Fruit fly (Drosophila melanogaster): ENCODE results near the gene Iml1.

Iml1 gene

DNA sequence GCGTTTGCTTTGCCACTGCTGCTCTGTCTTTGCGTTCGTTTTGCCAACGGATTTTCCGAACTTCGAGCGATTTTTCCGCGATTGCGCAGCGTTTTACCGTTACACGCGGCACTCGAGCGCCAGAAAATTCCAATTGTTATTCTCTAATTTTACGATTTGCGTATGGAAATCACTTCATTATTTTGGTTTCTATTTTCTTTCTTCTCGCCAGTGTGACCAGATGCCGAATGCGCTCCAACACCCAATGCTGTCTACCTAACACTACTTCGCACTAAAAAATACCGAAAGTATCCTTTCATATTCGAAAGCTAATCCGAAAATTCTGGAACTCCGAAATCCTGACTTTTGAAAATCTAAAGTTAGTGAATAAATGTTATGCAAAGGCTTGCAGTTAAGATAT is 37.4 kb downstream of the Iml1 start, which contains the start of gene CG12084 (continued):
- TF ChIP-seq CG10565 (GFP tag; optimal IDR thresholded peaks at IDR 0.05) (no peak), CTCF (GFP tag; optimal IDR thresholded peaks at IDR 0.05) (no peak), E2f1 (GFP tag; IDR thresholded peaks at IDR 0.05) (no peak), Dfd (GFP tag; optimal IDR thresholded peaks at IDR 0.05) (no peak), ash1 (GFP tag; optimal IDR thresholded peaks at IDR 0.05) (no peak), CG4328 (GFP tag; optimal IDR thresholded peaks at IDR 0.05) (no peak), fd64A (GFP tag; optimal IDR thresholded peaks at IDR 0.05) (no peak), fu2 (GFP tag; optimal IDR thresholded peaks at IDR 0.05) (no peak), YL-1 (GFP tag; optimal IDR thresholded peaks at IDR 0.05) (peak; percentile 86), Xbp1 (GFP tag; optimal IDR thresholded peaks at IDR 0.05) (no peak), CG4424 (GFP tag; optimal IDR thresholded peaks at IDR 0.05) (no peak), ssp (GFP tag; IDR thresholded peaks at IDR 0.05) (no peak), CG7928 (GFP tag; optimal IDR thresholded peaks at IDR 0.05) (no peak), cg (GFP tag; optimal IDR thresholded peaks at IDR 0.05) (no peak), Neu2 (GFP tag; optimal IDR thresholded peaks at IDR 0.05; ENCODE audit: borderline replicate concordance) (no peak), CG10462 (GFP tag; optimal IDR thresholded peaks at IDR 0.05) (no peak), Hr78 (GFP tag; optimal IDR thresholded peaks at IDR 0.05) (no peak), Med (GFP tag) (peak; percentile 21), Pdp1 (GFP tag; optimal IDR thresholded peaks at IDR 0.05) (peak in 1 of 2 experiments; percentile 29), toy (GFP tag; IDR thresholded peaks at IDR 0.05) (no peak), lmd (GFP tag; IDR thresholded peaks at IDR 0.05) (no peak), Stat92E (GFP tag; optimal IDR thresholded peaks at IDR 0.05) (no peak), grn (GFP tag; optimal IDR thresholded peaks at IDR 0.05) (no peak), CG11093 (GFP tag; IDR thresholded peaks at IDR 0.05) (no peak), Oaz (GFP tag; IDR thresholded peaks at IDR 0.05) (no peak), ken (GFP tag; IDR thresholded peaks at IDR 0.05) (no peak), ewg (GFP tag; optimal IDR thresholded peaks at IDR 0.05) (no peak), CG15514 (GFP tag; optimal IDR thresholded peaks at IDR 0.05) (peak; percentile 72), Asciz (GFP tag; optimal IDR thresholded peaks at IDR 0.05) (no peak), zen2 (GFP tag; IDR thresholded peaks at IDR 0.05; ENCODE audit: partially characterized antibody) (no peak), lola (GFP tag; optimal IDR thresholded peaks at IDR 0.05) (no peak), TFAM (GFP tag; optimal IDR thresholded peaks at IDR 0.05) (no peak), oc (tag; optimal IDR thresholded peaks at IDR 0.05) (no peak), phol (tag; optimal IDR thresholded peaks at IDR 0.05) (no peak), ranshi (GFP tag; IDR thresholded peaks at IDR 0.05) (no peak), pita (GFP tag; optimal IDR thresholded peaks at IDR 0.05) (no peak), Oli (tag; optimal IDR thresholded peaks at IDR 0.05) (no peak), gsb-n (tag; optimal IDR thresholded peaks at IDR 0.05) (no peak), CG10366 (GFP tag; IDR thresholded peaks at IDR 0.05) (no peak), ac (GFP tag; optimal IDR thresholded peaks at IDR 0.05) (no peak), Ets97D (GFP tag; optimal IDR thresholded peaks at IDR 0.05) (peak; percentile 27), CG32767 (GFP tag; IDR thresholded peaks at IDR 0.05) (no peak), CG18011 (GFP tag; optimal IDR thresholded peaks at IDR 0.05) (no peak), amos (GFP tag; IDR thresholded peaks at IDR 0.05; ENCODE audit: partially characterized antibody) (0 out of 2 replicates have a peak, but pooled peaks have one; percentile 19), Dad (GFP tag; optimal IDR thresholded peaks at IDR 0.05) (no peak), tll (GFP tag; optimal IDR thresholded peaks at IDR 0.05) (no peak), MBD-R2 (GFP tag; IDR thresholded peaks at IDR 0.05) (peak; percentile 33; the same call in 1 of the 2 replicates), CG6254 (GFP tag; optimal IDR thresholded peaks at IDR 0.05) (no peak), Tbp (GFP tag; optimal IDR thresholded peaks at IDR 0.05) (no peak), Lim3 (GFP tag; IDR thresholded peaks at IDR 0.05) (no peak), CG10147 (GFP tag; optimal IDR thresholded peaks at IDR 0.05) (no peak)

Data from whole organism, embryonic.